Worm (Caenorhabditis elegans) whole organism, late embryonic: ENCODE data around the gene R10H10.7.

Experiments
- C08G9.2 ChIP-seq: sonication (generic microtip); optimal IDR thresholded peaks from 2 replicates; lab custom pipeline; 2016; ENCODE audit warnings: mild to moderate bottlenecking, missing genetic modification characterization, moderate library complexity, missing compliant biosample characterization
- C38D4.7 ChIP-seq: fragments of 200-800 bp; sonication (Bioruptor generic); optimal IDR thresholded peaks from 2 replicates; lab custom pipeline; 2018; ENCODE audit warnings: mild to moderate bottlenecking, missing genetic modification characterization, moderate library complexity, missing compliant biosample characterization
- F13H6.1 ChIP-seq: sonication (generic microtip); optimal IDR thresholded peaks from 2 replicates; lab custom pipeline; 2016; ENCODE audit warnings: missing genetic modification characterization, missing compliant biosample characterization
- K02D7.2 ChIP-seq: sonication (generic microtip); optimal IDR thresholded peaks from 2 replicates; lab custom pipeline; 2017; ENCODE audit warnings: mild to moderate bottlenecking, missing genetic modification characterization, missing compliant biosample characterization
- K09A11.1 ChIP-seq: sonication (generic microtip); optimal IDR thresholded peaks from 2 replicates; lab custom pipeline; 2017; ENCODE audit warnings: antibody characterized with exemption, mild to moderate bottlenecking, missing genetic modification characterization, missing compliant biosample characterization; ENCODE audit not compliant: insufficient read depth
- Y22D7AL.16 ChIP-seq: sonication (generic microtip); optimal IDR thresholded peaks from 2 replicates; lab custom pipeline; 2016; ENCODE audit warnings: missing genetic modification characterization, missing compliant biosample characterization
- ceh-14 ChIP-seq: sonication (generic microtip); optimal IDR thresholded peaks from 2 replicates; lab custom pipeline; 2016; ENCODE audit warnings: missing genotype, missing genetic modification characterization, missing compliant biosample characterization
- ceh-19 ChIP-seq: fragments of 200-800 bp; sonication (Bioruptor generic); optimal IDR thresholded peaks from 2 replicates; lab custom pipeline; 2018; ENCODE audit warnings: mild to moderate bottlenecking, missing genetic modification characterization, missing compliant biosample characterization
- ceh-30 ChIP-seq: fragments of 150-350 bp; optimal IDR thresholded peaks from 2 replicates; lab custom pipeline; 2014; ENCODE audit warnings: missing biosample characterization, missing genetic modification characterization
- ceh-48 ChIP-seq: sonication (generic microtip); optimal IDR thresholded peaks from 2 replicates; lab custom pipeline; 2016; ENCODE audit warnings: missing genetic modification characterization, inconsistent platforms, missing compliant biosample characterization
- che-1 ChIP-seq: sonication (generic microtip); optimal IDR thresholded peaks from 2 replicates; lab custom pipeline; 2016; ENCODE audit warnings: mild to moderate bottlenecking, missing genetic modification characterization, missing compliant biosample characterization
- dmd-4 ChIP-seq: sonication (generic microtip); optimal IDR thresholded peaks from 2 replicates; lab custom pipeline; 2016; ENCODE audit warnings: borderline replicate concordance, missing genetic modification characterization, missing compliant biosample characterization
- elt-4 ChIP-seq: sonication (generic microtip); optimal IDR thresholded peaks from 2 replicates; lab custom pipeline; 2016; ENCODE audit warnings: missing genetic modification characterization, missing compliant biosample characterization
- fkh-6 ChIP-seq: sonication (generic microtip); optimal IDR thresholded peaks from 2 replicates; lab custom pipeline; 2016; ENCODE audit warnings: missing genetic modification characterization, missing compliant biosample characterization
- gmeb-2 ChIP-seq: sonication (generic microtip); optimal IDR thresholded peaks from 2 replicates; lab custom pipeline; 2016; ENCODE audit warnings: missing genetic modification characterization, inconsistent platforms, missing compliant biosample characterization
- hlh-13 ChIP-seq: fragments of 200-800 bp; sonication (Bioruptor generic); optimal IDR thresholded peaks from 2 replicates; lab custom pipeline; 2018; ENCODE audit warnings: mild to moderate bottlenecking, missing genetic modification characterization, missing compliant biosample characterization
- hlh-15 ChIP-seq: sonication (generic microtip); optimal IDR thresholded peaks from 2 replicates; lab custom pipeline; 2016; ENCODE audit warnings: missing genetic modification characterization, missing compliant biosample characterization
- hlh-30 ChIP-seq: sonication (generic microtip); optimal IDR thresholded peaks from 2 replicates; lab custom pipeline; 2017; ENCODE audit warnings: antibody characterized with exemption, missing genetic modification characterization, missing compliant biosample characterization; ENCODE audit not compliant: insufficient read depth
- hlh-6 ChIP-seq: sonication (generic microtip); optimal IDR thresholded peaks from 2 replicates; lab custom pipeline; 2016; ENCODE audit warnings: missing genotype, missing genetic modification characterization, missing compliant biosample characterization
- madf-2 ChIP-seq: sonication (generic microtip); optimal IDR thresholded peaks from 2 replicates; lab custom pipeline; 2017; ENCODE audit warnings: missing genetic modification characterization, missing compliant biosample characterization
- nfya-1 ChIP-seq: sonication (generic microtip); optimal IDR thresholded peaks from 2 replicates; lab custom pipeline; 2017; ENCODE audit warnings: missing genetic modification characterization, mild to moderate bottlenecking, missing compliant biosample characterization, antibody characterized with exemption, moderate library complexity
- odd-2 ChIP-seq: sonication (generic microtip); optimal IDR thresholded peaks from 2 replicates; lab custom pipeline; 2017; ENCODE audit warnings: antibody characterized with exemption, mild to moderate bottlenecking, missing genetic modification characterization, missing compliant biosample characterization
- pat-9 ChIP-seq: fragments of 200-800 bp; sonication (Bioruptor generic); optimal IDR thresholded peaks from 2 replicates; lab custom pipeline; 2018; ENCODE audit warnings: mild to moderate bottlenecking, missing genetic modification characterization, moderate library complexity, missing compliant biosample characterization
- pax-1 ChIP-seq: fragments of 150-350 bp; optimal IDR thresholded peaks from 2 replicates; lab custom pipeline; 2014; ENCODE audit warnings: missing biosample characterization, missing genetic modification characterization
- pha-2 ChIP-seq: sonication (generic microtip); optimal IDR thresholded peaks from 2 replicates; lab custom pipeline; 2017; ENCODE audit warnings: mild to moderate bottlenecking, missing genetic modification characterization, missing compliant biosample characterization
- pha-4 ChIP-seq: fragments of 150-350 bp; optimal IDR thresholded peaks from 2 replicates; lab custom pipeline; 2018; ENCODE audit warnings: missing biosample characterization, missing genetic modification reagents, missing genetic modification characterization
- ref-2 ChIP-seq: sonication (generic microtip); optimal IDR thresholded peaks from 2 replicates; lab custom pipeline; 2016; ENCODE audit warnings: missing genetic modification characterization, missing compliant biosample characterization
- rnt-1 ChIP-seq: sonication (generic microtip); optimal IDR thresholded peaks from 2 replicates; lab custom pipeline; 2016; ENCODE audit warnings: missing genetic modification characterization, missing compliant biosample characterization
- sdc-2 ChIP-seq: sonication (generic microtip); optimal IDR thresholded peaks from 2 replicates; lab custom pipeline; 2016; ENCODE audit warnings: missing genotype, missing genetic modification characterization, missing compliant biosample characterization
- sox-4 ChIP-seq: sonication (generic microtip); optimal IDR thresholded peaks from 2 replicates; lab custom pipeline; 2017; ENCODE audit warnings: mild to moderate bottlenecking, missing genetic modification characterization, inconsistent platforms, missing compliant biosample characterization
- tbx-2 ChIP-seq: sonication (generic microtip); optimal IDR thresholded peaks from 2 replicates; lab custom pipeline; 2016; ENCODE audit warnings: missing genetic modification characterization, missing compliant biosample characterization
- tbx-7 ChIP-seq: sonication (generic microtip); optimal IDR thresholded peaks from 2 replicates; lab custom pipeline; 2016; ENCODE audit warnings: missing genotype, missing genetic modification characterization, missing compliant biosample characterization
- ttx-3 ChIP-seq: sonication (generic microtip); optimal IDR thresholded peaks from 2 replicates; lab custom pipeline; 2016; ENCODE audit warnings: missing genetic modification reagents, missing genetic modification characterization, missing compliant biosample characterization
- unc-3 ChIP-seq, 2 experiments: fragments of 200-800 bp in 1 of 2; sonication (Bioruptor generic) in 1 of 2; sonication (generic microtip) in 1 of 2; conservative IDR thresholded peaks in 1 of 2; optimal IDR thresholded peaks in 1 of 2; 2 replicates each; pipeline versions ENCODE4 v1.3.6 to Lab custom; 2016 to 2022; ENCODE audit warnings: missing compliant biosample characterization in 2 of 2, missing genetic modification characterization in 2 of 2, missing genetic modification reagents in 1 of 2
- unc-42 ChIP-seq: sonication (generic microtip); optimal IDR thresholded peaks from 2 replicates; lab custom pipeline; 2016; ENCODE audit warnings: missing genotype, missing genetic modification characterization, missing compliant biosample characterization
- unc-55 ChIP-seq: sonication (generic microtip); optimal IDR thresholded peaks from 2 replicates; lab custom pipeline; 2017; ENCODE audit warnings: missing biosample characterization, missing genetic modification reagents, missing genetic modification characterization
- unc-86 ChIP-seq: sonication (generic microtip); optimal IDR thresholded peaks from 2 replicates; lab custom pipeline; 2016; ENCODE audit warnings: missing genetic modification characterization, missing compliant biosample characterization
- zip-5 ChIP-seq: sonication (generic microtip); optimal IDR thresholded peaks from 2 replicates; lab custom pipeline; 2016; ENCODE audit warnings: missing genetic modification characterization, missing compliant biosample characterization
- ztf-16 ChIP-seq: sonication (generic microtip); optimal IDR thresholded peaks from 2 replicates; lab custom pipeline; 2017; ENCODE audit warnings: missing genetic modification characterization, missing compliant biosample characterization

The R10H10.7 gene

DNA sequence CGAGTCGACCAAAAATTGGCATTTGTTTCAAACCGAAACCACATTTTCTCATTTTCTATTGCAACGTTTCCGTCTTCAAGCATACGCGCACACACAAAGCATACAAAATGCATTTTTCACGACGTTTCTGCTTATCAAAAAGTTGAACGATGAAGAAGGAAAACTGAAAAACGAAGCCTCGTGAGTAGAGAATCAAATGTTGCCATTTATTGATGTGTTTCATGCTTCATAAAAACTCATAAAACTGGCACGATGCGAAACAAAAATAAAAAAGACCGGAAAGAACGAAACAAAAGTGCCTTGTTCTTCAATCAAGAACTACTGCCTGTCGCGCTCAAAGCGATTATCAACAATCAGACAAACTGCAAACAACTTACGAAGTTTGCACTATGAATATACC is 6.7 kb upstream of the R10H10.7 start:
- TF ChIP-seq Y22D7AL.16 (tag; lab: Kevin White, UChicago) (no peak), unc-86 (tag; lab: Kevin White, UChicago) (no peak), ztf-16 (no peak), ceh-19 (GFP tag; lab: Kevin White, UChicago) (no peak), ceh-30 (tag; lab: Kevin White, UChicago) (no peak), ceh-48 (tag; lab: Kevin White, UChicago) (no peak), ceh-14 (no peak), C38D4.7 (GFP tag; lab: Kevin White, UChicago) (no peak), C08G9.2 (tag; lab: Kevin White, UChicago) (no peak), pha-4 (tag; lab: Kevin White, UChicago) (no peak), che-1 (tag; lab: Kevin White, UChicago) (no peak), tbx-7 (tag; lab: Kevin White, UChicago) (no peak), tbx-2 (tag; lab: Kevin White, UChicago) (no peak)

DNA sequence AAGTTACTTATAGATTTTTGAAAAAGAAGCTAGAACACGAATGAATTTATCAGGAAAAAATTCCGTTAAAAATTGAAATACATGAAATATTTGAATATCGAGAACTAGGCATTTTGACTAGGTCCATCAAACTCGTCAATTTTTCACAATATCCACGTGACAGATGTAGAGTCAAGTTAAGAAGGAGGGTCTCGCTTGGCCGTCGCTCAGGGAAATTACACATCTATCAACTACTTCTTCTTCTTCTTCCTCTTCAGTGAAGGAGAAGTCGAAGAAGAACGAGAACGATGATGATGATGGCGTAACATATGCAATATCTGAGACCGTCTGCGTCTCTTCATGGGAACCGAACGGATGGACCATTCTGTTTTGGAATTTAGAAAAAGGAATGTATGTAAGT is 6.2 kb upstream of the R10H10.7 start:
- TF ChIP-seq hlh-30 (tag; lab: Kevin White, UChicago) = no peak
- TF ChIP-seq ref-2 (tag; lab: Kevin White, UChicago) = no peak
- peak; percentile 84 for TF ChIP-seq unc-55
- TF ChIP-seq ceh-14 = no peak

DNA sequence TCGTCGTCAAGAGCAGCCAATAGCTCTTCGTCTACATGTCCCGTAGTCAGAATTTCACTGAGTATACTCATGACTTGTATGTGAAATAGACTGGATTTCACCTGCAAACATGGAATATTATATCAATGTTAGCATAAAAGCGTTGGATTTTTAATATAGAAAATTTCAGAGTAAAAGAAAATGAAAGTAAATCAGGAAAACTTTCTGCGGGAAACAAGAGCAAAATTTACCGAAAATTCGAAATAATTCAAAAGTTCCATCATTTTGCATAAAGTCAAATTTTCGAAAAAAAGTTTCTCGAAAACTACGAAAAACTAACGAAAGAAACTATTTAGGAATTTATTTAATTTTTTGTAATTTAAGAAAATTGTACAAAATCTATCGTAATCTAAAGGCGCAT is 4.1 kb upstream of the R10H10.7 start, which contains the start of gene F13B12.6:
TSS of gene F13B12.6 (minus strand) at position 101 of the 400 bp plus-strand sequence.
- TF ChIP-seq che-1 (tag; lab: Kevin White, UChicago) (no peak), hlh-6 (no peak)

DNA sequence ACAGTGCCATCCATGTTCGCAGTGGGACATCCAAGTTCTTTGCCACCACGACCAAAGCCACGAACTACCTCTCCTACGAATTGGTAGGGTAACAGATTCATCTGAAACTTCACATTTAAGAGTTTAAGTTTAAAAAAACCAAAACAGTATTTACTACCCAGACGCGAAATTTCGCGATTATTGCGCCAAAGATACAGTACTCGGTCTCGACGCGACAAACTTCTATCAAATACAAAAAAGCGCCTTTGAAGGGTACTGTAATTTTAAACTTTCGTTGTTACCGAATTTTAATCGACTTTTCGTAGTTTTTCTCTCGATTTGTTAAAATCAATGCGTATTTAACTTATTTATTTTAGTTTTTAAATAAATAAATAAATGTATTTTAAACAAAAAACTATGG is 4.4 kb downstream of the R10H10.7 start, which contains the start of gene rfk-1:
TSS of gene rfk-1 (minus strand) at position 101 of the 400 bp plus-strand sequence.
- TF ChIP-seq sdc-2 (tag; lab: Kevin White, UChicago) = no peak
- no peak for TF ChIP-seq zip-5 (tag; lab: Kevin White, UChicago)
- TF ChIP-seq K09A11.1 (tag; lab: Kevin White, UChicago) = no peak
- no peak for TF ChIP-seq unc-86 (tag; lab: Kevin White, UChicago)
- TF ChIP-seq F13H6.1 (tag; lab: Kevin White, UChicago) = no peak
- TF ChIP-seq tbx-7 (tag; lab: Kevin White, UChicago) = no peak
- no peak for TF ChIP-seq unc-42
- no peak for TF ChIP-seq pax-1 (tag; lab: Kevin White, UChicago)
- TF ChIP-seq tbx-2 (tag; lab: Kevin White, UChicago) = no peak
- no peak for TF ChIP-seq unc-3 (GFP tag; conservative IDR thresholded peaks at IDR 0.05; lab: Robert Waterston, UW)
- no peak for TF ChIP-seq unc-3 (tag; optimal IDR thresholded peaks at IDR 0.05; lab: Kevin White, UChicago)
- no peak for TF ChIP-seq sox-4 (tag; lab: Kevin White, UChicago)
- TF ChIP-seq elt-4 (tag; lab: Kevin White, UChicago) = no peak
- TF ChIP-seq ztf-16 = no peak
- TF ChIP-seq ttx-3 (tag; lab: Kevin White, UChicago) = no peak
- no peak for TF ChIP-seq pat-9 (tag; lab: Kevin White, UChicago)
- no peak for TF ChIP-seq ref-2 (tag; lab: Kevin White, UChicago)
- no peak for TF ChIP-seq hlh-15 (tag; lab: Kevin White, UChicago)
- TF ChIP-seq fkh-6 = no peak
- no peak for TF ChIP-seq C38D4.7 (GFP tag; lab: Kevin White, UChicago)
- no peak for TF ChIP-seq K02D7.2 (tag; lab: Kevin White, UChicago)

DNA sequence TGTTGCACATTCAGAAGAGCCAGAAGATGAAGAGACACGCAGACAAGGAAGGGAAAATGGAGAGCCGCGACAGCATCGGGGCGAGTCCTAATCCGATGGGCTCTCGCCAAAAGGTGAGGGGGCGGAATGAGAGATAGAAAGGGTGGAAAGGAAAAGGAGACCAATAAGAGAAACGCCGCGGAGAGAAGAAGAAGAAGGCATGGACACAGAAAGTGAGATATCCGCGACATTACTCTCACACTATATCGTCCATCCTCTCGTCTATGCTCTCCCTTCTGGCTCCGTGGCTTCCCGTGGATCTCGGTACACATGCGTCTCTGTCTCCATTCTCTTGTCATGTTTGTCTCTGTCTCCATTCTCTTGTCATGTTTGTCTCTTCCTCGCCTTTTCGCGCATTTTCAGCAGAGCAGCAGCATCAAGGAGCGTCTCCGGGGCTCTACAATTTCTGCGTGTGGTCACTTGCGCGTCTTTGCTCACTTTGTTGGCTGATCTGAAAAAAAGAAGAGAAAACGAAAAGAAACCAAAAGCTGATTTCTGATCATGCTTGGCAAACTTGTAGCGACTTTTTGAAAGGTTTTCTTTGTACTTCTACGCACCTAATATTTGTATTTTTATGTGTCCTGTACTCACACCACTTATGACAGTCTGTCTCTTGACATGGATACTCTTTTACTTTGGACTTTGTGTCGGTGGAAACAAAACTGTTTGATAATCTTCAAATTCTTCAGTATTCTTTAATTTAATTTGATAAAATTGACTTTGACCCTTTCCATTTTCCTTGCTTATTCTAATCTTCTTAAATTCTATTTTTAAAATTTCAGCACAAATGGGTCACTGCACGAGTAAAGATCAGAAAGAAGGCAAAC is 10.3 kb downstream of the R10H10.7 start, which contains the start of gene gpa-7:
TSS of gene gpa-7 (plus strand) at position 816 of the 866 bp plus-strand sequence.
- TF ChIP-seq pat-9 (tag; lab: Kevin White, UChicago) (peak; percentile 35), che-1 (tag; lab: Kevin White, UChicago) (no peak), ref-2 (tag; lab: Kevin White, UChicago) (peak; percentile 71), odd-2 (tag; lab: Kevin White, UChicago) (no peak), unc-3 (GFP tag; conservative IDR thresholded peaks at IDR 0.05; lab: Robert Waterston, UW) (no peak; the same call in 1 of the 2 replicates), unc-3 (tag; optimal IDR thresholded peaks at IDR 0.05; lab: Kevin White, UChicago) (peak; percentile 50), ceh-14 (peak; percentile 75), unc-55 (peak; percentile 54), elt-4 (tag; lab: Kevin White, UChicago) (no peak), dmd-4 (tag; lab: Kevin White, UChicago) (no peak), hlh-13 (GFP tag; lab: Kevin White, UChicago) (no peak), tbx-2 (tag; lab: Kevin White, UChicago) (peak; percentile 83), pha-2 (tag; lab: Kevin White, UChicago) (no peak), nfya-1 (tag; lab: Kevin White, UChicago) (peak; percentile 86), sox-4 (tag; lab: Kevin White, UChicago) (no peak), madf-2 (tag; lab: Kevin White, UChicago) (no peak), sdc-2 (tag; lab: Kevin White, UChicago) (peak; percentile 39), C08G9.2 (tag; lab: Kevin White, UChicago) (peak; percentile 44), rnt-1 (tag; lab: Kevin White, UChicago) (peak; percentile 44), gmeb-2 (tag; lab: Kevin White, UChicago) (no peak)
